Worm (Caenorhabditis elegans) whole organism, young adult: ENCODE results near the gene B0348.1.

Source experiments
- F33H1.4 ChIP-seq: fragments of 200-800 bp; sonication (Bioruptor generic); IDR thresholded peaks from 2 replicates; pipeline ENCODE4 v1.3.6; 2022; ENCODE audit warnings: missing genetic modification reagents, missing genetic modification characterization, missing compliant biosample characterization
- attf-3 ChIP-seq: fragments of 200-800 bp; sonication (Bioruptor generic); conservative IDR thresholded peaks from 2 replicates; pipeline ENCODE4 v1.3.6; 2022; ENCODE audit warnings: missing genetic modification reagents, missing genetic modification characterization, missing compliant biosample characterization
- bed-1 ChIP-seq: fragments of 200-800 bp; sonication (Bioruptor generic); IDR thresholded peaks from 2 replicates; pipeline ENCODE4 v1.3.6; 2022; ENCODE audit warnings: missing genetic modification reagents, missing genetic modification characterization, missing compliant biosample characterization
- ceh-100 ChIP-seq: fragments of 200-800 bp; sonication (Bioruptor generic); IDR thresholded peaks from 2 replicates; pipeline ENCODE4 v1.3.6; 2022; ENCODE audit warnings: missing genetic modification reagents, missing genetic modification characterization, missing compliant biosample characterization
- unc-62 ChIP-seq: fragments of 150-350 bp; optimal IDR thresholded peaks from 2 replicates; lab custom pipeline; 2014; ENCODE audit warnings: missing biosample characterization, missing genetic modification reagents, missing genetic modification characterization
- ztf-26 ChIP-seq: sonication (generic microtip); optimal IDR thresholded peaks from 2 replicates; lab custom pipeline; 2017; ENCODE audit warnings: missing genetic modification characterization, missing compliant biosample characterization

- no peak for TF ChIP-seq ztf-26
- no peak for TF ChIP-seq F33H1.4
- TF ChIP-seq unc-62 (GFP tag; lab: Kevin White, UChicago) = no peak
- TF ChIP-seq bed-1 (GFP tag; lab: Robert Waterston, UW) = no peak
- no peak for TF ChIP-seq ceh-100 (GFP tag; lab: Robert Waterston, UW)
- no peak for TF ChIP-seq attf-3
Measured at ce11 chrV:1335-1734, 47.4 kb upstream of the B0348.1 start, which contains the start of gene idpp-2.
